Worm (Caenorhabditis elegans) whole organism, L1 larva: Measurements from ENCODE around the gene F58H1.5.
A peak's percentile ranks its signal among the peaks of the same experiment; 100 is the strongest.

Experiments
- C04F5.9 ChIP-seq: sonication (generic microtip); optimal IDR thresholded peaks from 2 replicates; lab custom pipeline; 2016; ENCODE audit warnings: missing genetic modification characterization, missing compliant biosample characterization
- C16A3.4 ChIP-seq: fragments of 150-350 bp; optimal IDR thresholded peaks from 2 replicates; lab custom pipeline; 2014; ENCODE audit warnings: missing biosample characterization, missing genetic modification characterization
- C34B4.2 ChIP-seq: sonication (generic microtip); optimal IDR thresholded peaks from 2 replicates; lab custom pipeline; 2017; ENCODE audit warnings: mild to moderate bottlenecking, missing genetic modification characterization, missing compliant biosample characterization
- aly-2 ChIP-seq: fragments of 150-350 bp; optimal IDR thresholded peaks from 2 replicates; lab custom pipeline; 2014; ENCODE audit warnings: missing biosample characterization, missing genetic modification characterization
- blmp-1 ChIP-seq: fragments of 150-350 bp; optimal IDR thresholded peaks from 2 replicates; lab custom pipeline; 2014; ENCODE audit warnings: missing biosample characterization, missing genetic modification characterization
- ceh-63 ChIP-seq: fragments of 200-800 bp; sonication (Bioruptor generic); optimal IDR thresholded peaks from 2 replicates; lab custom pipeline; 2018; ENCODE audit warnings: mild to moderate bottlenecking, missing genetic modification characterization, missing compliant biosample characterization
- ceh-8 ChIP-seq: fragments of 200-800 bp; sonication (Bioruptor generic); optimal IDR thresholded peaks from 2 replicates; lab custom pipeline; 2018; ENCODE audit warnings: mild to moderate bottlenecking, missing genetic modification characterization, moderate library complexity, missing compliant biosample characterization
- ceh-82 ChIP-seq, 3 experiments: fragments of 150-350 bp in 1 of 3; sonication (generic microtip) in 2 of 3; optimal IDR thresholded peaks; 2 replicates each; lab custom pipeline; 2014 to 2017; ENCODE audit warnings: missing biosample characterization in 3 of 3, missing genetic modification characterization in 3 of 3
- ceh-90 ChIP-seq: sonication (generic microtip); optimal IDR thresholded peaks from 2 replicates; lab custom pipeline; 2016; ENCODE audit warnings: missing genetic modification characterization, missing compliant biosample characterization
- dpl-1 ChIP-seq, 3 experiments: fragments of 150-350 bp in 2 of 3; sonication (generic microtip) in 1 of 3; optimal IDR thresholded peaks; 2 replicates each; lab custom pipeline; 2014 to 2017; ENCODE audit warnings: missing biosample characterization in 3 of 3, missing genetic modification characterization in 3 of 3, missing genetic modification reagents in 3 of 3
- efl-1 ChIP-seq, 4 experiments: fragments of 150-350 bp; optimal IDR thresholded peaks in 3 of 4; peaks in 1 of 4; 1 replicate in 1 of 4; 2 replicates in 3 of 4; lab custom pipeline; 2014; ENCODE audit warnings: missing biosample characterization in 2 of 4, missing genetic modification characterization in 2 of 4, missing genetic modification reagents in 2 of 4
- efl-3 ChIP-seq: fragments of 200-800 bp; sonication (Bioruptor generic); optimal IDR thresholded peaks from 2 replicates; lab custom pipeline; 2018; ENCODE audit warnings: mild to moderate bottlenecking, missing genetic modification characterization, missing compliant biosample characterization
- egl-13 ChIP-seq: sonication (generic microtip); optimal IDR thresholded peaks from 2 replicates; lab custom pipeline; 2016; ENCODE audit warnings: missing genotype, missing genetic modification reagents, missing genetic modification characterization, missing compliant biosample characterization
- elt-3 ChIP-seq, 6 experiments: fragments of 150-350 bp in 1 of 6; sonication (generic microtip); optimal IDR thresholded peaks; 2 replicates each; lab custom pipeline; 2017 to 2018; ENCODE audit warnings: missing biosample characterization in 6 of 6, missing genetic modification characterization in 6 of 6, inconsistent platforms in 1 of 6
- fkh-10 ChIP-seq: sonication (generic microtip); optimal IDR thresholded peaks from 2 replicates; lab custom pipeline; 2017; ENCODE audit warnings: missing biosample characterization, missing genetic modification reagents, missing genetic modification characterization
- fos-1 ChIP-seq: fragments of 150-350 bp; optimal IDR thresholded peaks from 2 replicates; lab custom pipeline; 2014; ENCODE audit warnings: missing biosample characterization, missing genetic modification characterization
- grh-1 ChIP-seq: fragments of 200-800 bp; sonication (Bioruptor generic); IDR thresholded peaks from 2 replicates; pipeline ENCODE4 v1.3.6; 2022; ENCODE audit warnings: missing genetic modification reagents, missing genetic modification characterization, missing compliant biosample characterization
- irx-1 ChIP-seq: sonication (generic microtip); optimal IDR thresholded peaks from 2 replicates; lab custom pipeline; 2016; ENCODE audit warnings: missing genetic modification characterization, missing compliant biosample characterization
- isw-1 ChIP-seq: fragments of 200-800 bp; sonication (Bioruptor generic); IDR thresholded peaks from 2 replicates; pipeline ENCODE4 v1.3.6; 2022; ENCODE audit warnings: missing genetic modification characterization, missing compliant biosample characterization
- lin-13 ChIP-seq: fragments of 150-350 bp; optimal IDR thresholded peaks from 2 replicates; lab custom pipeline; 2014; ENCODE audit warnings: missing biosample characterization, missing genetic modification reagents, missing genetic modification characterization
- lin-14 ChIP-seq: fragments of 200-800 bp; sonication (Bioruptor generic); optimal IDR thresholded peaks from 2 replicates; lab custom pipeline; 2018; ENCODE audit warnings: mild to moderate bottlenecking, missing genetic modification characterization, moderate library complexity, missing compliant biosample characterization
- lsy-2 ChIP-seq, 2 experiments: fragments of 150-350 bp; optimal IDR thresholded peaks; 2 replicates each; lab custom pipeline; 2014; ENCODE audit warnings: missing biosample characterization in 2 of 2, missing genetic modification characterization in 2 of 2
- mdl-1 ChIP-seq, 2 experiments: fragments of 150-350 bp; optimal IDR thresholded peaks; 2 replicates each; lab custom pipeline; 2014 to 2017; ENCODE audit warnings: missing biosample characterization in 2 of 2, missing genetic modification characterization in 2 of 2, inconsistent platforms in 1 of 2
- nhr-12 ChIP-seq: sonication (generic microtip); optimal IDR thresholded peaks from 2 replicates; lab custom pipeline; 2017; ENCODE audit warnings: missing biosample characterization, missing genetic modification characterization
- nhr-20 ChIP-seq: sonication (generic microtip); optimal IDR thresholded peaks from 2 replicates; lab custom pipeline; 2016; ENCODE audit warnings: mild to moderate bottlenecking, missing genetic modification characterization, missing compliant biosample characterization
- nhr-28 ChIP-seq: fragments of 150-350 bp; optimal IDR thresholded peaks from 2 replicates; lab custom pipeline; 2014; ENCODE audit warnings: missing biosample characterization, missing genetic modification characterization
- nhr-71 ChIP-seq: sonication (generic microtip); optimal IDR thresholded peaks from 2 replicates; lab custom pipeline; 2016; ENCODE audit warnings: mild to moderate bottlenecking, missing genetic modification characterization, moderate library complexity, missing compliant biosample characterization
- nhr-76 ChIP-seq: sonication (generic microtip); optimal IDR thresholded peaks from 2 replicates; lab custom pipeline; 2017; ENCODE audit warnings: missing biosample characterization, missing genetic modification characterization
- rnt-1 ChIP-seq: sonication (generic microtip); optimal IDR thresholded peaks from 2 replicates; lab custom pipeline; 2016; ENCODE audit warnings: mild to moderate bottlenecking, missing genetic modification characterization, moderate library complexity, missing compliant biosample characterization
- skn-1 ChIP-seq: fragments of 150-350 bp; optimal IDR thresholded peaks from 2 replicates; lab custom pipeline; 2014; ENCODE audit warnings: missing biosample characterization, missing genetic modification characterization
- snpc-4 ChIP-seq: fragments of 150-350 bp; optimal IDR thresholded peaks from 2 replicates; lab custom pipeline; 2014; ENCODE audit warnings: missing biosample characterization, missing genetic modification characterization
- sox-4 ChIP-seq: sonication (generic microtip); optimal IDR thresholded peaks from 2 replicates; lab custom pipeline; 2016; ENCODE audit warnings: missing genetic modification characterization, missing compliant biosample characterization
- sptf-1 ChIP-seq: fragments of 150-350 bp; optimal IDR thresholded peaks from 2 replicates; lab custom pipeline; 2014; ENCODE audit warnings: missing biosample characterization, missing genetic modification characterization
- sup-37 ChIP-seq: fragments of 200-800 bp; sonication (Bioruptor generic); optimal IDR thresholded peaks from 2 replicates; lab custom pipeline; 2018; ENCODE audit warnings: mild to moderate bottlenecking, missing genetic modification characterization, missing compliant biosample characterization
- swsn-7 ChIP-seq: sonication (generic microtip); optimal IDR thresholded peaks from 2 replicates; lab custom pipeline; 2016; ENCODE audit warnings: missing genetic modification characterization, missing compliant biosample characterization
- tbx-2 ChIP-seq: sonication (generic microtip); optimal IDR thresholded peaks from 2 replicates; lab custom pipeline; 2016; ENCODE audit warnings: missing genetic modification characterization, missing compliant biosample characterization
- unc-130 ChIP-seq: fragments of 150-350 bp; optimal IDR thresholded peaks from 2 replicates; lab custom pipeline; 2017; ENCODE audit warnings: missing biosample characterization, missing genetic modification characterization, inconsistent platforms
- unc-98 ChIP-seq: fragments of 200-800 bp; sonication (Bioruptor generic); IDR thresholded peaks from 2 replicates; pipeline ENCODE4 v1.3.6; 2022; ENCODE audit warnings: missing genetic modification characterization, missing compliant biosample characterization
- zag-1 ChIP-seq: fragments of 150-350 bp; optimal IDR thresholded peaks from 2 replicates; lab custom pipeline; 2014; ENCODE audit warnings: missing biosample characterization, missing genetic modification characterization
- zip-4 ChIP-seq: fragments of 200-800 bp; sonication (Bioruptor generic); optimal IDR thresholded peaks from 2 replicates; lab custom pipeline; 2018; ENCODE audit warnings: mild to moderate bottlenecking, missing genetic modification characterization, moderate library complexity, missing compliant biosample characterization
- ztf-4 ChIP-seq: fragments of 150-350 bp; optimal IDR thresholded peaks from 2 replicates; lab custom pipeline; 2014; ENCODE audit warnings: missing biosample characterization, missing genetic modification characterization

Gene F58H1.5

DNA sequence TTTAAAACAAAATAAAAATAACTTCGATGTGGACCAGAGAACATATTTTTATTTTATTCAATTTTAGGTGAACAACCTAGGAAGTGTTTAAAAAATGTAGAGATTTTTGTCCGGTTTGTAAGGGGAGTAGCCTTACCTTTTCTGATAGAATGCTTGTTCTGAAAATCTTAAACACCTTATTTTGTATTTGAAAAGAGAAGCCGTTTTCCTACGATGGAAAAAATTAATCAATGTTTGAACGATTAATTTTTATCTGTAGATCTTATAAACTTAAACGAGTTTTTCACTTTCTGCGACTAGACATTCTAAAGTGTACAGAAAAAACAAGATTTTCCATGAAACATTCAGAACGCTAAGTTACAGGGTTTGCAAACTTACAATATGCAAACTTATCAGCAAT is 15.9 kb upstream of the F58H1.5 start, which contains the start of gene F58H1.6:
F58H1.6 (plus strand) TSS at position 301 of the 400 bp plus-strand sequence.
- TF ChIP-seq tbx-2 (no peak), nhr-71 (tag; lab: Kevin White, UChicago) (no peak), nhr-76 (tag; lab: Kevin White, UChicago) (no peak), blmp-1 (tag; lab: Kevin White, UChicago) (no peak), ceh-63 (GFP tag; lab: Kevin White, UChicago) (no peak), isw-1 (no peak)

DNA sequence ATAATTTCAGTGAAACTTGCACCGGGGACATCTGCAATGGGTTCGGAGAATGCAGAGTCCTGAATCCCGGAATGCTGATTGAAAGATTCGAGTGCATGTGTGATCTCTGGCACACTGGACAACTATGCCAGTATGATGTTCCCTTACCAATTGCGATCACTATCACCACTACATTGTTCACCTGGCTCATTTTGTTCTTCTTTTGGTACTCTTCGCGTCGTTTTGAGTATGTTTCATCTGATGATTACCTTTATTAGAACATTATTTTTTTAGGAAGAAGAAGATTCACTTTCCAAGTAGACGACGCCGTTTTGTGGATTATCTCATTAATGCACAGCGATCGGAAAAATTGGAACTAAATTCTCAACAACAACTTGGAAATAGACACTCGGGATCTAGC is 14.5 kb upstream of the F58H1.5 start:
- TF ChIP-seq elt-3 (tag; optimal IDR thresholded peaks at IDR 0.05; lab: Kevin White, UChicago), result no peak
- no peak for TF ChIP-seq ceh-82 (tag; optimal IDR thresholded peaks at IDR 0.05; lab: Kevin White, UChicago)
- TF ChIP-seq nhr-20 (tag; lab: Kevin White, UChicago), result no peak
- TF ChIP-seq skn-1, result no peak
- TF ChIP-seq zag-1, result no peak
- TF ChIP-seq swsn-7 (tag; lab: Kevin White, UChicago), result no peak
- TF ChIP-seq C16A3.4 (tag; lab: Kevin White, UChicago), result no peak
- no peak for TF ChIP-seq sox-4 (tag; lab: Kevin White, UChicago)
- TF ChIP-seq lin-13 (GFP tag; lab: Kevin White, UChicago), result no peak
- no peak for TF ChIP-seq nhr-12 (tag; lab: Kevin White, UChicago)
- no peak for TF ChIP-seq snpc-4
- no peak for TF ChIP-seq dpl-1 (GFP tag; optimal IDR thresholded peaks at IDR 0.05; lab: Kevin White, UChicago)
- TF ChIP-seq efl-3 (GFP tag; lab: Kevin White, UChicago), result no peak
- no peak for TF ChIP-seq lin-14
- no peak for TF ChIP-seq ceh-90
- no peak for TF ChIP-seq unc-98
- TF ChIP-seq sup-37 (GFP tag; lab: Kevin White, UChicago), result no peak
- TF ChIP-seq lsy-2 (tag; optimal IDR thresholded peaks at IDR 0.05; lab: Kevin White, UChicago), result no peak
- TF ChIP-seq grh-1 (GFP tag; lab: Robert Waterston, UW), result no peak
- TF ChIP-seq, all 84 proteins: peak for 0

DNA sequence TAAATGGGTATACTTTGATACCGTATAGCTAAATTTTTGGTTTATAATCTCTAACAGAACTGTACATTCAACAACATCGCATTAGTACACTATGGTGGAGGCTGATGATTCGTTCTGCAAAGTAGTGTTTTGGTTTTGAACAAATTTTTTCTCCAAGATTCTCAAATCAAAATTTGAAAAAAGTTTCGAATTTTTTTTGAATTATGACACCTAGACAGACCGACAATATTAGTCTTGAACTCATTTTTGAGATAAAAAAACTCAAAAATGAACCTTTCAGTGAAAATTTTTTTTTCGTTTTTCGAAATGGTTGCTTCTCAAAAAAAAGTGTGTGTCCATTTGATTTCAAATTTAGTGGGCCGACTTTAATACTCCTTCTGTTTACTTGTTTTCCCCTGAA is 12.8 kb upstream of the F58H1.5 start:
- TF ChIP-seq aly-2 (tag; lab: Kevin White, UChicago) (no peak), fos-1 (no peak), dpl-1 (GFP tag; optimal IDR thresholded peaks at IDR 0.05; lab: Kevin White, UChicago) (no peak), nhr-28 (tag; lab: Kevin White, UChicago) (no peak), nhr-20 (tag; lab: Kevin White, UChicago) (no peak), ztf-4 (tag; lab: Kevin White, UChicago) (no peak)

DNA sequence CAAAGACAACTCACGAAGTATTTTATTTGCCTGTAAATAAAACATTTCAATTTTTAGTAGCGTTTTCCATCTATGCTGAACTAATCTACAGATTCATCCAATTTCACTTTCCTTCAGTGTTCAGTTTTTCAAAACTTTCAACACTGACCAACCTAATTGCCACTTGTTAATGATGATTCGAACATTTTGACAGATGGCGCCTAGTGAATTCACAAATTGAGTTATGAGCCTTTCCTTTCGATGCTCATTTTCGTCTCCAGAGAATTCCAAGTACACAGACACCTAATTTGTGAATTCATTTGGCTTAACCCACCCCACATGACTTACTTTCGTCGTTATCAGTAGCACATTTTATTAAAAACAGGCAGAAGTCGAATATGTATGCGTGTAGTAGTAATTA is 11.4 kb upstream of the F58H1.5 start:
- TF ChIP-seq egl-13 (tag; lab: Kevin White, UChicago) (no peak), ceh-8 (GFP tag; lab: Kevin White, UChicago) (peak; percentile 12)

DNA sequence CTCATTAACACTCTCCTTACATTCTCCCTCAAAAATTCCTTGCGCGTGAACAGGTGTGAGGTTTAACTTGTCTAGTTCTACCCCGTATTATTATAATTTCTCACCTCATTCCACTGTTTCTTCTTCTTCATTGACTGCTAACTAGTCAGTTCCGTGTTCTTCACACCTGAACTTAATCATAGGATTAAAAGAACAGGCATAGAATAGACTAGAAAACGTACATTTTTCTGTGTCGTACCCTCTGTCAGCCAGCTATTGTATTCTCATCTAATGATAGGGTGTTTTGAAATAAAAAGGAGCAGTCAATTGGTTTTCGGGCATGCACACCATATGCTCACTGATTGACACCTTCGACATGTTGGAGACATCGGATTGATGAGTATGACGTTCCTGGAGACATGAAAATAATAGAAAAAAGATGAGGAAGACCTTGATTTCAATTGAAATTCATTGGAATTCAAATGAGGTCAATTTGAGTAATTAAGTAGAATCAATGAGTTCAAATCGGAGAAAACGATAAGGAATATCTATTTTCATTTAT is 10.7 kb upstream of the F58H1.5 start:
- TF ChIP-seq sup-37 (GFP tag; lab: Kevin White, UChicago) (no peak), lin-14 (no peak), fkh-10 (GFP tag; lab: Kevin White, UChicago) (no peak), mdl-1 (tag; optimal IDR thresholded peaks at IDR 0.05; lab: Kevin White, UChicago) (no peak), unc-130 (tag; lab: Kevin White, UChicago) (no peak), irx-1 (no peak), skn-1 (no peak), rnt-1 (tag; lab: Kevin White, UChicago) (no peak), sptf-1 (no peak), C04F5.9 (tag; lab: Kevin White, UChicago) (no peak), C34B4.2 (tag; lab: Kevin White, UChicago) (no peak), ceh-8 (GFP tag; lab: Kevin White, UChicago) (no peak), isw-1 (no peak), ztf-4 (tag; lab: Kevin White, UChicago) (no peak), efl-1 (optimal IDR thresholded peaks at IDR 0.05; lab: Kevin White, UChicago) (no peak), efl-1 (GFP tag; optimal IDR thresholded peaks at IDR 0.05 in 1 of 2; lab: Kevin White, UChicago) (no peak), zip-4 (no peak)
- TF ChIP-seq, all 84 proteins: peak for 0
